Comparison of ENCODE assay signal across 4 fruit fly cellular contexts in genomic region chr3L:700160-700917, dm6.
TF ChIP-seq lines count a peak whose summit lies in the region.

No protein-coding gene starts in this region.

- TF ChIP-seq CTCF in whole organism, embryonic (GFP tag; optimal IDR thresholded peaks at IDR 0.05; lab: Kevin White, UChicago): peak; percentile 11

TF ChIP-seq in whole organism, embryonic, 481 proteins besides CTCF, POLR2A, EP300 and RAD21 (continues in another document):
- TF ChIP-seq fru (optimal IDR thresholded peaks at IDR 0.05; lab: Kevin White, UChicago) (no peak), CG7928 (GFP tag; optimal IDR thresholded peaks at IDR 0.05; lab: Kevin White, UChicago) (peak; percentile 24), CG10959 (GFP tag; IDR thresholded peaks at IDR 0.05; lab: Robert Waterston, UW) (no peak), Drgx (GFP tag; IDR thresholded peaks at IDR 0.05; lab: Robert Waterston, UW) (peak; percentile 51), ash1 (GFP tag; optimal IDR thresholded peaks at IDR 0.05; lab: Kevin White, UChicago) (no peak), Awh (GFP tag; IDR thresholded peaks at IDR 0.05; lab: Robert Waterston, UW) (peak; percentile 43; the same call in 1 of the 2 replicates), Spps (tag; optimal IDR thresholded peaks at IDR 0.05; lab: Kevin White, UChicago) (peak; percentile 31), CG43689 (GFP tag; IDR thresholded peaks at IDR 0.05; lab: Robert Waterston, UW) (no peak), odd (GFP tag; optimal IDR thresholded peaks at IDR 0.05; lab: Kevin White, UChicago) (peak; percentile 46), abd-A (tag; optimal IDR thresholded peaks at IDR 0.05; lab: Kevin White, UChicago) (no peak), luna (GFP tag; optimal IDR thresholded peaks at IDR 0.05; lab: Kevin White, UChicago) (no peak), HmgD (GFP tag; optimal IDR thresholded peaks at IDR 0.05; lab: Kevin White, UChicago) (no peak), D19A (tag; optimal IDR thresholded peaks at IDR 0.05; lab: Kevin White, UChicago) (peak; percentile 58), CG4730 (GFP tag; IDR thresholded peaks at IDR 0.05; lab: Robert Waterston, UW) (no peak; the same call in 1 of the 2 replicates), CG12219 (GFP tag; optimal IDR thresholded peaks at IDR 0.05; lab: Kevin White, UChicago) (peak; percentile 83), Kr (GFP tag; optimal IDR thresholded peaks at IDR 0.05; lab: Kevin White, UChicago) (no peak), CG14667 (GFP tag; IDR thresholded peaks at IDR 0.05; lab: Robert Waterston, UW) (peak; percentile 24; the same call in 1 of the 2 replicates), ewg (GFP tag; optimal IDR thresholded peaks at IDR 0.05; lab: Kevin White, UChicago) (no peak), insv (GFP tag; optimal IDR thresholded peaks at IDR 0.05; lab: Kevin White, UChicago) (no peak), Sry-δ (GFP tag; optimal IDR thresholded peaks at IDR 0.05; lab: Kevin White, UChicago) (no peak), schlank (tag; optimal IDR thresholded peaks at IDR 0.05; lab: Kevin White, UChicago) (no peak), salm (tag; optimal IDR thresholded peaks at IDR 0.05; lab: Kevin White, UChicago) (peak; percentile 41), NK7.1 (GFP tag; optimal IDR thresholded peaks at IDR 0.05; lab: Kevin White, UChicago) (no peak)

TF ChIP-seq in whole organism, prepupa, 60 proteins besides CTCF, POLR2A, EP300 and RAD21 (continues in another document):
- TF ChIP-seq CG11294 (GFP tag; IDR thresholded peaks at IDR 0.05; lab: Robert Waterston, UW) (no peak), CG31627 (GFP tag; optimal IDR thresholded peaks at IDR 0.05; lab: Kevin White, UChicago) (no peak), CG16779 (tag; optimal IDR thresholded peaks at IDR 0.05; lab: Kevin White, UChicago) (peak; percentile 3), Ets21C (GFP tag; optimal IDR thresholded peaks at IDR 0.05; lab: Kevin White, UChicago) (no peak), Sox102F (GFP tag; optimal IDR thresholded peaks at IDR 0.05; lab: Kevin White, UChicago) (peak; percentile 43), CG8632 (GFP tag; optimal IDR thresholded peaks at IDR 0.05; lab: Kevin White, UChicago) (no peak), Sox15 (GFP tag; optimal IDR thresholded peaks at IDR 0.05; lab: Kevin White, UChicago) (no peak), net (GFP tag; optimal IDR thresholded peaks at IDR 0.05; lab: Kevin White, UChicago) (no peak), Lpt (GFP tag; optimal IDR thresholded peaks at IDR 0.05; lab: Kevin White, UChicago) (no peak), Gug (GFP tag; IDR thresholded peaks at IDR 0.05; lab: Robert Waterston, UW) (no peak), achi (GFP tag; optimal IDR thresholded peaks at IDR 0.05; lab: Kevin White, UChicago) (peak; percentile 27), Eip93F (GFP tag; optimal IDR thresholded peaks at IDR 0.05; lab: Kevin White, UChicago) (no peak), dsx (GFP tag; optimal IDR thresholded peaks at IDR 0.05; lab: Kevin White, UChicago; ENCODE audit: poor library complexity, severe bottlenecking) (no peak), acj6 (GFP tag; optimal IDR thresholded peaks at IDR 0.05; lab: Kevin White, UChicago) (no peak), lz (GFP tag; optimal IDR thresholded peaks at IDR 0.05; lab: Kevin White, UChicago) (no peak), Met (GFP tag; optimal IDR thresholded peaks at IDR 0.05; lab: Kevin White, UChicago) (peak; percentile 44), CG8319 (GFP tag; optimal IDR thresholded peaks at IDR 0.05; lab: Kevin White, UChicago) (no peak), CG3032 (tag; optimal IDR thresholded peaks at IDR 0.05; lab: Kevin White, UChicago) (peak; percentile 20), cyc (GFP tag; optimal IDR thresholded peaks at IDR 0.05; lab: Kevin White, UChicago) (no peak), Blimp-1 (GFP tag; optimal IDR thresholded peaks at IDR 0.05; lab: Kevin White, UChicago) (no peak), CG11902 (GFP tag; optimal IDR thresholded peaks at IDR 0.05; lab: Kevin White, UChicago) (no peak), fd59A (GFP tag; optimal IDR thresholded peaks at IDR 0.05; lab: Kevin White, UChicago) (no peak), topi (GFP tag; optimal IDR thresholded peaks at IDR 0.05; lab: Kevin White, UChicago) (peak; percentile 7), OdsH (GFP tag; optimal IDR thresholded peaks at IDR 0.05; lab: Kevin White, UChicago) (peak; percentile 40), fkh (GFP tag; optimal IDR thresholded peaks at IDR 0.05; lab: Kevin White, UChicago) (no peak)

TF ChIP-seq in whole organism, pupa, 21 proteins besides CTCF, POLR2A, EP300 and RAD21:
- TF ChIP-seq Ets98B (GFP tag; IDR thresholded peaks at IDR 0.05; lab: Robert Waterston, UW): peak; percentile 59
- no peak for TF ChIP-seq rn (GFP tag; IDR thresholded peaks at IDR 0.05; lab: Robert Waterston, UW)
- TF ChIP-seq CG4496 (GFP tag; IDR thresholded peaks at IDR 0.05; lab: Robert Waterston, UW): peak; percentile 57; the same call in 2 of the 3 replicates
- 0 out of 3 replicates have a peak, but pooled peaks have one; percentile 12 for TF ChIP-seq fd96Ca (GFP tag; IDR thresholded peaks at IDR 0.05; lab: Robert Waterston, UW)
- peak; percentile 23 for TF ChIP-seq Pif1B (GFP tag; optimal IDR thresholded peaks at IDR 0.05; lab: Kevin White, UChicago)
- TF ChIP-seq D1 (tag; optimal IDR thresholded peaks at IDR 0.05; lab: Kevin White, UChicago): no peak
- TF ChIP-seq gl (tag; optimal IDR thresholded peaks at IDR 0.05; lab: Kevin White, UChicago): no peak
- peak; percentile 91 for TF ChIP-seq CG8159 (tag; optimal IDR thresholded peaks at IDR 0.05; lab: Kevin White, UChicago)
- no peak for TF ChIP-seq EcR (GFP tag; optimal IDR thresholded peaks at IDR 0.05; lab: Kevin White, UChicago)
- peak; percentile 45 for TF ChIP-seq CG8301 (tag; optimal IDR thresholded peaks at IDR 0.05; lab: Kevin White, UChicago)
- TF ChIP-seq CG14655 (GFP tag; optimal IDR thresholded peaks at IDR 0.05; lab: Kevin White, UChicago): peak; percentile 46
- peak; percentile 62 for TF ChIP-seq Pif1A (GFP tag; optimal IDR thresholded peaks at IDR 0.05; lab: Kevin White, UChicago)
- TF ChIP-seq CG12605 (GFP tag; IDR thresholded peaks at IDR 0.05; lab: Robert Waterston, UW): peak; percentile 58
- TF ChIP-seq Snoo (tag; optimal IDR thresholded peaks at IDR 0.05; lab: Kevin White, UChicago): no peak
- TF ChIP-seq CG32121 (GFP tag; IDR thresholded peaks at IDR 0.05; lab: Robert Waterston, UW): peak; percentile 25; the same call in 1 of the 2 replicates
- peak; percentile 38 for TF ChIP-seq CG17806 (tag; optimal IDR thresholded peaks at IDR 0.05; lab: Kevin White, UChicago)
- TF ChIP-seq CG10348 (GFP tag; IDR thresholded peaks at IDR 0.05; lab: Robert Waterston, UW): no peak
- TF ChIP-seq CG13204 (GFP tag; optimal IDR thresholded peaks at IDR 0.05; lab: Kevin White, UChicago): no peak
- TF ChIP-seq CG9948 (tag; optimal IDR thresholded peaks at IDR 0.05; lab: Kevin White, UChicago): peak; percentile 26
- peak; percentile 6 for TF ChIP-seq CG34367 (tag; optimal IDR thresholded peaks at IDR 0.05; lab: Kevin White, UChicago)
- no peak for TF ChIP-seq CG15710 (tag; optimal IDR thresholded peaks at IDR 0.05; lab: Kevin White, UChicago)
TF ChIP-seq in whole organism, pupa: peak in this region for 13.

TF ChIP-seq in whole organism, wandering third instar larva, 38 proteins besides CTCF, POLR2A, EP300 and RAD21:
- TF ChIP-seq ey (GFP tag; optimal IDR thresholded peaks at IDR 0.05; lab: Kevin White, UChicago): peak; percentile 12
- peak in 1 of 2 experiments; percentile 12 for TF ChIP-seq foxo (GFP tag; optimal IDR thresholded peaks at IDR 0.05; lab: Kevin White, UChicago)
- TF ChIP-seq psq (GFP tag; optimal IDR thresholded peaks at IDR 0.05; lab: Kevin White, UChicago): no peak
- peak; percentile 29 for TF ChIP-seq HLH106 (tag; optimal IDR thresholded peaks at IDR 0.05; lab: Kevin White, UChicago)
- no peak for TF ChIP-seq CG32264 (GFP tag; optimal IDR thresholded peaks at IDR 0.05; lab: Kevin White, UChicago)
- TF ChIP-seq fru (GFP tag; optimal IDR thresholded peaks at IDR 0.05; lab: Kevin White, UChicago): no peak
- TF ChIP-seq sage (GFP tag; optimal IDR thresholded peaks at IDR 0.05; lab: Kevin White, UChicago): no peak
- no peak for TF ChIP-seq tai (GFP tag; optimal IDR thresholded peaks at IDR 0.05; lab: Kevin White, UChicago)
- peak; percentile 35 for TF ChIP-seq sv (GFP tag; optimal IDR thresholded peaks at IDR 0.05; lab: Kevin White, UChicago)
- TF ChIP-seq rgr (GFP tag; optimal IDR thresholded peaks at IDR 0.05; lab: Kevin White, UChicago): peak; percentile 12
- TF ChIP-seq Vsx2 (GFP tag; optimal IDR thresholded peaks at IDR 0.05; lab: Kevin White, UChicago; ENCODE audit: partially characterized antibody): no peak
TF ChIP-seq in whole organism, wandering third instar larva: peak in this region for 5.

Comparison
In these comparisons a context has a peak if more than half of its experiments do, and no peak if none do; other contexts are left out.
1. Of the 7 proteins assayed by ChIP-seq in both whole organism, embryonic and whole organism, prepupa: peak only in whole organism, embryonic: Blimp-1 and CG6854; only in whole organism, prepupa: CG16779; in both: Sox102F; in neither: 3.